Fruit fly (Drosophila melanogaster): ENCODE data around the gene Rhau.

The Rhau gene

DNA sequence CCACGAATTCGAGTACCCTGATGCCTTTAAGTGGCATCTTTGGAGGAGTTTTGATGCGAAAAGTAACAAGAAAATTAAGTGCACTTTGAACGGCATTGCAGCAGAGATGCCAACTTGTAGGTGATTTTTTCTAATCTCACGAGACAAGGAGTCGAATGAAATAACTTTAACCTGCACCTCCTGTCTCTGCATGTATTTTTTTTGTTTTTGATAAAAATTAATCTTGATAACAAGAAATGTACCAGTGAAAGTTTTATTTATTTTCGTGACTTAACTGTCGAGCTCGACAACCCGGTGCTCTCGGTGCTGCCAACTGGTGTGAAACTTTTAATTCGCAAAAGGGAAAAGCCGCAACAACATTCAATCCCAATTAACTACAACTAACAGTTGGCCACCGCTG, 5.6 kb downstream of the Rhau start, which contains the start of the genes Amacr and Ns4 (continued):
- TF ChIP-seq gem (tag; optimal IDR thresholded peaks at IDR 0.05): no peak
- peak; percentile 11 for TF ChIP-seq CG5245 (GFP tag; optimal IDR thresholded peaks at IDR 0.05)
- TF ChIP-seq CG7786 (GFP tag; optimal IDR thresholded peaks at IDR 0.05): peak; percentile 70
- TF ChIP-seq CHES-1-like (GFP tag; optimal IDR thresholded peaks at IDR 0.05): peak; percentile 70
- TF ChIP-seq hkb (optimal IDR thresholded peaks at IDR 0.05): no peak
- no peak for TF ChIP-seq hkb (GFP tag; IDR thresholded peaks at IDR 0.05)
- peak; percentile 60 for TF ChIP-seq CG13775 (GFP tag; optimal IDR thresholded peaks at IDR 0.05)
- peak; percentile 66 for TF ChIP-seq CG9932 (GFP tag; IDR thresholded peaks at IDR 0.05)
- TF ChIP-seq CG12942 (GFP tag; optimal IDR thresholded peaks at IDR 0.05): peak; percentile 20
- TF ChIP-seq CG2120 (GFP tag; optimal IDR thresholded peaks at IDR 0.05): peak; percentile 81
- peak; percentile 24 for TF ChIP-seq repo (GFP tag; optimal IDR thresholded peaks at IDR 0.05)
- TF ChIP-seq bsh (GFP tag; optimal IDR thresholded peaks at IDR 0.05): peak; percentile 54 to 56
- peak; percentile 91 for TF ChIP-seq CG3995 (GFP tag; optimal IDR thresholded peaks at IDR 0.05)
- no peak for TF ChIP-seq Vsx1 (GFP tag; optimal IDR thresholded peaks at IDR 0.05)
- peak; percentile 11; the same call in 1 of the 2 replicates for TF ChIP-seq Atf6 (GFP tag; IDR thresholded peaks at IDR 0.05)
- no peak for TF ChIP-seq dati (GFP tag; IDR thresholded peaks at IDR 0.05)
- peak; percentile 13 for TF ChIP-seq CG30431 (GFP tag; optimal IDR thresholded peaks at IDR 0.05)
- peak; percentile 54 for TF ChIP-seq sisA (GFP tag; IDR thresholded peaks at IDR 0.05)
- peak; percentile 46 for TF ChIP-seq CG16863 (GFP tag; optimal IDR thresholded peaks at IDR 0.05)
- TF ChIP-seq pfk (GFP tag; optimal IDR thresholded peaks at IDR 0.05): no peak
- peak; percentile 30 for TF ChIP-seq ind (GFP tag; optimal IDR thresholded peaks at IDR 0.05)
- no peak for TF ChIP-seq sc (optimal IDR thresholded peaks at IDR 0.05)
- TF ChIP-seq sc (GFP tag; optimal IDR thresholded peaks at IDR 0.05): no peak
- no peak for TF ChIP-seq croc (GFP tag; conservative IDR thresholded peaks at IDR 0.05)
- TF ChIP-seq CG2889 (GFP tag; IDR thresholded peaks at IDR 0.05): no peak
- TF ChIP-seq CG17612 (GFP tag; IDR thresholded peaks at IDR 0.05): no peak
- TF ChIP-seq tio (GFP tag; optimal IDR thresholded peaks at IDR 0.05): peak; percentile 16
- TF ChIP-seq dmrt99B (tag; optimal IDR thresholded peaks at IDR 0.05): no peak
- TF ChIP-seq luna (GFP tag; optimal IDR thresholded peaks at IDR 0.05): peak; percentile 16
- peak; percentile 59 for TF ChIP-seq Camta (GFP tag; optimal IDR thresholded peaks at IDR 0.05)
- peak; percentile 69 for TF ChIP-seq Ptx1 (GFP tag; IDR thresholded peaks at IDR 0.05)
- no peak for TF ChIP-seq gcm2 (GFP tag; optimal IDR thresholded peaks at IDR 0.05)
- peak; percentile 62 for TF ChIP-seq al (GFP tag; IDR thresholded peaks at IDR 0.05)
- peak; percentile 50 for TF ChIP-seq Ssrp (tag; optimal IDR thresholded peaks at IDR 0.05)
- TF ChIP-seq wor (GFP tag; IDR thresholded peaks at IDR 0.05): 0 out of 2 replicates have a peak, but pooled peaks have one; percentile 25
- TF ChIP-seq CG5180 (GFP tag; optimal IDR thresholded peaks at IDR 0.05): no peak
- TF ChIP-seq crol (GFP tag; IDR thresholded peaks at IDR 0.05): no peak
- TF ChIP-seq CG10654 (GFP tag; optimal IDR thresholded peaks at IDR 0.05): no peak
- no peak for TF ChIP-seq toy (GFP tag; IDR thresholded peaks at IDR 0.05)
- TF ChIP-seq CG34422 (GFP tag; IDR thresholded peaks at IDR 0.05): peak; percentile 73; the same call in 1 of the 3 replicates
- TF ChIP-seq ato (GFP tag; IDR thresholded peaks at IDR 0.05; ENCODE audit: partially characterized antibody): no peak
- TF ChIP-seq HLHmδ (GFP tag; optimal IDR thresholded peaks at IDR 0.05): no peak
- TF ChIP-seq schlank (tag; optimal IDR thresholded peaks at IDR 0.05): no peak
- TF ChIP-seq Max (GFP tag; optimal IDR thresholded peaks at IDR 0.05): peak; percentile 41
- peak; percentile 59 for TF ChIP-seq Drgx (GFP tag; IDR thresholded peaks at IDR 0.05)
- TF ChIP-seq zen (tag; optimal IDR thresholded peaks at IDR 0.05): peak; percentile 26
- TF ChIP-seq Pdp1 (GFP tag; optimal IDR thresholded peaks at IDR 0.05): peak; percentile 50 to 56
- TF ChIP-seq fd102C (GFP tag; optimal IDR thresholded peaks at IDR 0.05): no peak
- peak; percentile 23 for TF ChIP-seq CG12104 (GFP tag; optimal IDR thresholded peaks at IDR 0.05)
- TF ChIP-seq Kr (GFP tag; optimal IDR thresholded peaks at IDR 0.05): no peak
- TF ChIP-seq tx (GFP tag; optimal IDR thresholded peaks at IDR 0.05): peak; percentile 65
- 0 out of 3 replicates have a peak, but pooled peaks have one; percentile 24 for TF ChIP-seq CG7357 (GFP tag; IDR thresholded peaks at IDR 0.05)

Measured in whole organism, embryonic.